Worm (Caenorhabditis elegans) whole organism, midembryonic: ENCODE results near the gene upb-1.

ENCODE experiments used
- flt-1 ChIP-seq: fragments of 200-800 bp; sonication (Bioruptor generic); IDR thresholded peaks from 2 replicates; pipeline ENCODE4 v1.3.6; 2022; ENCODE audit warnings: missing genetic modification characterization, missing compliant biosample characterization
- klf-2 ChIP-seq: fragments of 200-800 bp; sonication (Bioruptor generic); conservative IDR thresholded peaks from 2 replicates; pipeline ENCODE4 v1.3.6; 2022; ENCODE audit warnings: missing genetic modification reagents, missing genetic modification characterization, missing compliant biosample characterization

DNA sequence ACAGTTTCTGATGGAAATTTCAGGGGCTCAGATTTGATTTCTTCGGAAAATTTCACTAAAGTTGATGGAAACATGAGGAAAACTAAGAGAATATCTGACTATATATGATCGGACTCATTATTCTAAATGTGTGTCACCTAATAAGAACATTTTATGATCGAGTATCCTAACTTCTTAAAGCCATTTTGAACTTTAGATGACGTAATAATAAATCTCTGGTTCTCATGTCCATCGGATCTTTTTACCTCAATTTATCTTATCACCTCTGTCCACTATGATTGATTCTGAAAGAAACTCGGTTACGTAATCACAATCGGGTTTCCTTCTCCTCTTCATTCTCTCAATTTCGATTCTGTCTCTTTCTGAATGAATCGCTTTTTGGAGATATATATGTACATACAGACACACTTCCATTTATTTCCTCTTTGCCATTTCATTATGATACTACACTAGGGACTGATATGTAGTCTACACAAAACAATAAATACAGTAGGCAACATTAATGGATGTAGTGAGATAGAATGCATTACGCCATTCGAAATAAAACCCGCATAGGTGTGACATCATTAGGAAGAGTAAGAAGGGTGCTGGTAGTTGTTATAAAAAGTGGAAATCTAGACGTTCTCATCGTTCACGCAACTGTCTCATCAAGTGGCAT is 32.5 kb downstream of the upb-1 start:
- no peak for TF ChIP-seq klf-2 (GFP tag; lab: Robert Waterston, UW)
- TF ChIP-seq flt-1 (GFP tag; lab: Robert Waterston, UW) = no peak
